Fruit fly (Drosophila melanogaster): ENCODE results near the gene CG14658.

DNA sequence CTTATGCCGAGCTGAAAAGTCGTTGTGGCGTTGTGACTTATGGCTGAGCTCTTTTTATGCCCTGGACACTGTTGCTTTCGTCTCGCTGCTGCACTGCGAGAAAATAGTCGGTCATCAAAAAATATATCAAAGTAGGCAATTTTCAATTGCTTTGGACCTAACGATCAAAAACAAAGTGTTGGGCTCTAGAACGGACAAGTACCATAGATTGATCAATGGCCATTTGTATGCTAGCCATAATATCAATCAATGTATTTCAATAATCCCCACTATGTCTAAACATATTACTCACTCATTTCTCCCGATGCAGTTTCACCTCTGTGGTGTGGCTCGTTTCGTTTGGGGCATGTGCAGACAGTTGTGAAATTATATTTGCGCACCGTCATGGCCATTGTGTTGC lies 43.4 kb upstream of the CG14658 start:
- TF ChIP-seq CG16779 (tag; optimal IDR thresholded peaks at IDR 0.05) (peak; percentile 9), Gug (GFP tag; IDR thresholded peaks at IDR 0.05) (no peak), CG8319 (GFP tag; optimal IDR thresholded peaks at IDR 0.05) (no peak), esn (GFP tag; optimal IDR thresholded peaks at IDR 0.05) (peak; percentile 76), fd59A (GFP tag; optimal IDR thresholded peaks at IDR 0.05) (peak; percentile 55)

Measured in whole organism, prepupa.